Fruit fly (Drosophila melanogaster): ENCODE data around the gene Vav.

- TF ChIP-seq CG8478 (optimal IDR thresholded peaks at IDR 0.05) (no peak), CTCF (optimal IDR thresholded peaks at IDR 0.05) (no peak)
Observed at dm6 chrX:19220963-19221572, 40.6 kb upstream of the Vav start.
